Worm (Caenorhabditis elegans): ENCODE results near the gene vha-20.

Gene vha-20

ce11 chrX:14146740-14147140 lies 17.6 kb downstream of the vha-20 start (continued):
- TF ChIP-seq attf-5 (GFP tag; optimal IDR thresholded peaks at IDR 0.05) (peak; percentile 69), snpc-3.4 (tag; optimal IDR thresholded peaks at IDR 0.05) (no peak), repo-1 (tag; optimal IDR thresholded peaks at IDR 0.05) (no peak), tbp1 (GFP tag; optimal IDR thresholded peaks at IDR 0.05) (peak; percentile 52), F23B12.7 (tag; optimal IDR thresholded peaks at IDR 0.05; ENCODE audit: insufficient read depth) (peak; percentile 69), tbx-9 (tag; optimal IDR thresholded peaks at IDR 0.05; ENCODE audit: borderline replicate concordance) (no peak), die-1 (tag; optimal IDR thresholded peaks at IDR 0.05) (peak; percentile 42), athp-1 (tag; optimal IDR thresholded peaks at IDR 0.05) (no peak), B0336.3 (GFP tag; IDR thresholded peaks at IDR 0.05) (0 out of 2 replicates have a peak, but pooled peaks have one; percentile 29), lin-35 (GFP tag; optimal IDR thresholded peaks at IDR 0.05) (no peak), ztf-18 (tag; optimal IDR thresholded peaks at IDR 0.05) (peak; percentile 21), ztf-22 (GFP tag; optimal IDR thresholded peaks at IDR 0.05) (no peak), ztf-26 (tag; optimal IDR thresholded peaks at IDR 0.05) (peak; percentile 70), nhr-80 (tag; optimal IDR thresholded peaks at IDR 0.05) (peak; percentile 61), K11D2.4 (GFP tag; IDR thresholded peaks at IDR 0.05) (peak; percentile 70), zfh-2 (GFP tag; conservative IDR thresholded peaks at IDR 0.05) (peak; percentile 75), ama-1 (optimal IDR thresholded peaks at IDR 0.05) (no peak), ama-1 (GFP tag; optimal IDR thresholded peaks at IDR 0.05) (no peak), hlh-12 (tag; optimal IDR thresholded peaks at IDR 0.05) (no peak), efl-1 (GFP tag; optimal IDR thresholded peaks at IDR 0.05) (no peak), unc-130 (GFP tag; optimal IDR thresholded peaks at IDR 0.05) (no peak), cebp-1 (GFP tag; IDR thresholded peaks at IDR 0.05) (peak; percentile 56; the same call in 1 of the 2 replicates), cebp-1 (tag; optimal IDR thresholded peaks at IDR 0.05) (peak; percentile 83), Y53G8AR.9 (GFP tag; conservative IDR thresholded peaks at IDR 0.05) (no peak), madf-3 (GFP tag; IDR thresholded peaks at IDR 0.05) (no peak), F52B5.7 (tag; optimal IDR thresholded peaks at IDR 0.05) (no peak), nhr-27 (tag; optimal IDR thresholded peaks at IDR 0.05) (no peak), ztf-28 (GFP tag; IDR thresholded peaks at IDR 0.05) (no peak), ZK185.1 (tag; optimal IDR thresholded peaks at IDR 0.05; ENCODE audit: poor library complexity, severe bottlenecking) (peak; percentile 11), hmg-1.2 (GFP tag; IDR thresholded peaks at IDR 0.05) (peak; percentile 67; the same call in 1 of the 2 replicates)

ce11 chrX:14145634-14146033 lies 18.7 kb downstream of the vha-20 start:
- TF ChIP-seq snpc-4 (GFP tag; optimal IDR thresholded peaks at IDR 0.05) = no peak
- peak in 2 of 4 experiments; percentile 1 to 14 for TF ChIP-seq snpc-4 (tag; optimal IDR thresholded peaks at IDR 0.05)
- TF ChIP-seq ama-1 (optimal IDR thresholded peaks at IDR 0.05) = no peak
- no peak for TF ChIP-seq ama-1 (GFP tag; optimal IDR thresholded peaks at IDR 0.05)
- TF ChIP-seq nhr-27 (tag; optimal IDR thresholded peaks at IDR 0.05) = no peak
- TF ChIP-seq ceh-91 (GFP tag; IDR thresholded peaks at IDR 0.05) = no peak
- TF ChIP-seq cebp-1 (GFP tag; IDR thresholded peaks at IDR 0.05) = peak; percentile 80
- TF ChIP-seq cebp-1 (tag; optimal IDR thresholded peaks at IDR 0.05) = peak; percentile 90

- TF ChIP-seq Y53G8AR.9 (GFP tag; conservative IDR thresholded peaks at IDR 0.05) (no peak), ceh-58 (GFP tag; IDR thresholded peaks at IDR 0.05) (no peak), F37B4.10 (GFP tag; IDR thresholded peaks at IDR 0.05) (no peak), B0336.3 (GFP tag; IDR thresholded peaks at IDR 0.05) (no peak), gei-17 (GFP tag; optimal IDR thresholded peaks at IDR 0.05) (no peak), F23B12.7 (tag; optimal IDR thresholded peaks at IDR 0.05; ENCODE audit: insufficient read depth) (no peak), tbx-9 (tag; optimal IDR thresholded peaks at IDR 0.05; ENCODE audit: borderline replicate concordance) (no peak), ceh-91 (GFP tag; IDR thresholded peaks at IDR 0.05) (no peak), F55B11.4 (tag; optimal IDR thresholded peaks at IDR 0.05; ENCODE audit: borderline replicate concordance, insufficient read depth) (no peak)
Observed at ce11 chrX:14141896-14142392, 22.4 kb downstream of the vha-20 start, which contains the start of gene ceh-89. TSS of gene ceh-89 (plus strand) at chrX:14141946.

Measured in whole organism, young adult.